Fruit fly (Drosophila melanogaster) whole organism, embryonic: ENCODE measurements around the gene CG6766.

ENCODE experiments used
- CG12659 ChIP-seq: fragments of 200-800 bp; sonication (Bioruptor generic); optimal IDR thresholded peaks from 3 replicates; lab custom pipeline; 2017; ENCODE audit warnings: mild to moderate bottlenecking, missing biosample characterization, missing genetic modification reagents, missing genetic modification characterization
- CG12942 ChIP-seq: fragments of 200-800 bp; sonication (Bioruptor generic); optimal IDR thresholded peaks from 3 replicates; lab custom pipeline; 2016; ENCODE audit warnings: missing biosample characterization, missing genetic modification characterization
- CG15073 ChIP-seq: fragments of 200-800 bp; sonication (Bioruptor generic); optimal IDR thresholded peaks from 2 replicates; lab custom pipeline; 2016; ENCODE audit warnings: missing biosample characterization, missing genetic modification characterization
- CG17361 ChIP-seq: fragments of 200-800 bp; sonication (Bioruptor generic); IDR thresholded peaks from 3 replicates; pipeline ENCODE4 v1.3.6; 2022; ENCODE audit warnings: missing biosample characterization, missing genetic modification characterization
- CG17385 ChIP-seq: fragments of 200-800 bp; sonication (Bioruptor generic); optimal IDR thresholded peaks from 3 replicates; lab custom pipeline; 2018; ENCODE audit warnings: missing biosample characterization, mild to moderate bottlenecking, missing genetic modification characterization
- CG17829 ChIP-seq: fragments of 200-800 bp; optimal IDR thresholded peaks from 2 replicates; lab custom pipeline; 2019; ENCODE audit warnings: missing biosample characterization, mild to moderate bottlenecking, missing genetic modification characterization, moderate library complexity
- CG1792 ChIP-seq: fragments of 200-800 bp; sonication (Bioruptor generic); optimal IDR thresholded peaks from 2 replicates; lab custom pipeline; 2016; ENCODE audit warnings: missing biosample characterization, missing genetic modification characterization
- CG30020 ChIP-seq: fragments of 200-800 bp; optimal IDR thresholded peaks from 2 replicates; lab custom pipeline; 2019; ENCODE audit warnings: missing biosample characterization, mild to moderate bottlenecking, missing genetic modification characterization, moderate library complexity
- CG6791 ChIP-seq: fragments of 200-800 bp; sonication (Bioruptor generic); IDR thresholded peaks from 3 replicates; pipeline ENCODE4 v1.3.6; 2022; ENCODE audit warnings: missing biosample characterization, missing genetic modification characterization; ENCODE audit not compliant: partially characterized antibody
- CG6854 ChIP-seq: fragments of 200-800 bp; sonication (Bioruptor generic); optimal IDR thresholded peaks from 3 replicates; lab custom pipeline; 2017; ENCODE audit warnings: missing biosample characterization, mild to moderate bottlenecking, missing genetic modification characterization
- CG9876 ChIP-seq: fragments of 200-800 bp; sonication (Bioruptor generic); optimal IDR thresholded peaks from 2 replicates; lab custom pipeline; 2016; ENCODE audit warnings: missing biosample characterization, missing genetic modification characterization
- CrebB ChIP-seq: fragments of 200-800 bp; sonication (Bioruptor generic); optimal IDR thresholded peaks from 3 replicates; lab custom pipeline; 2018; ENCODE audit warnings: missing biosample characterization, mild to moderate bottlenecking, missing genetic modification characterization
- Eip74EF ChIP-seq, 2 experiments: fragments of 200-800 bp in 1 of 2; fragments of >200 bp in 1 of 2; sonication (Bioruptor generic) in 1 of 2; optimal IDR thresholded peaks; 2 replicates each; lab custom pipeline; 2017 to 2019; ENCODE audit warnings: missing biosample characterization in 2 of 2, missing genetic modification characterization in 2 of 2, mild to moderate bottlenecking in 1 of 2, moderate library complexity in 1 of 2
- Fer3 ChIP-seq: fragments of 200-800 bp; sonication (Bioruptor generic); optimal IDR thresholded peaks from 2 replicates; lab custom pipeline; 2018; ENCODE audit warnings: missing biosample characterization, mild to moderate bottlenecking, missing genetic modification characterization, moderate library complexity
- HLH54F ChIP-seq: fragments of 200-800 bp; sonication (Bioruptor generic); optimal IDR thresholded peaks from 3 replicates; lab custom pipeline; 2016; ENCODE audit warnings: missing biosample characterization, missing genetic modification characterization
- HmgD ChIP-seq: fragments of 200-800 bp; sonication (Bioruptor generic); optimal IDR thresholded peaks from 3 replicates; lab custom pipeline; 2016; ENCODE audit warnings: missing biosample characterization, missing genetic modification characterization
- MESR4 ChIP-seq: fragments of 200-800 bp; sonication (Bioruptor generic); optimal IDR thresholded peaks from 2 replicates; lab custom pipeline; 2018; ENCODE audit warnings: missing biosample characterization, mild to moderate bottlenecking, missing genetic modification characterization, moderate library complexity
- NC2β ChIP-seq: fragments of 200-800 bp; sonication (Bioruptor generic); optimal IDR thresholded peaks from 2 replicates; lab custom pipeline; 2016; ENCODE audit warnings: missing biosample characterization, missing genetic modification characterization
- Nf-YC ChIP-seq: fragments of 200-800 bp; optimal IDR thresholded peaks from 3 replicates; lab custom pipeline; 2019; ENCODE audit warnings: missing biosample characterization, mild to moderate bottlenecking, missing genetic modification characterization, moderate library complexity
- Rfx ChIP-seq: fragments of 200-800 bp; sonication (Bioruptor generic); IDR thresholded peaks from 2 replicates; pipeline ENCODE4 v1.3.6; 2022; ENCODE audit warnings: missing biosample characterization, missing genetic modification characterization
- Scr ChIP-seq: fragments of 200-800 bp; sonication (Bioruptor generic); IDR thresholded peaks from 2 replicates; pipeline ENCODE4 v1.3.6; 2022; ENCODE audit warnings: missing biosample characterization, missing genetic modification characterization; ENCODE audit not compliant: partially characterized antibody
- Ssrp ChIP-seq: fragments of 200-800 bp; sonication (Bioruptor generic); optimal IDR thresholded peaks from 2 replicates; lab custom pipeline; 2018; ENCODE audit warnings: missing biosample characterization, mild to moderate bottlenecking, missing genetic modification characterization, moderate library complexity
- Trl ChIP-seq, 3 experiments: fragments of >200 bp in 2 of 3; fragments of 200-800 bp in 1 of 3; sonication (Bioruptor generic) in 1 of 3; optimal IDR thresholded peaks; 2 replicates in 1 of 3; 3 replicates in 2 of 3; lab custom pipeline; 2016 to 2017; ENCODE audit warnings: missing biosample characterization in 1 of 3, missing genetic modification characterization in 1 of 3
- bab2 ChIP-seq: fragments of 200-800 bp; sonication (Bioruptor generic); optimal IDR thresholded peaks from 2 replicates; lab custom pipeline; 2016; ENCODE audit warnings: missing biosample characterization, missing genetic modification characterization
- br ChIP-seq: fragments of >200 bp; optimal IDR thresholded peaks from 2 replicates; lab custom pipeline; 2017
- cad ChIP-seq: fragments of >200 bp; optimal IDR thresholded peaks from 2 replicates; lab custom pipeline; 2017; ENCODE audit warnings: missing biosample characterization, missing genetic modification characterization
- crc ChIP-seq: fragments of 200-800 bp; sonication (Bioruptor generic); optimal IDR thresholded peaks from 2 replicates; lab custom pipeline; 2016; ENCODE audit warnings: missing biosample characterization, missing genetic modification characterization
- croc ChIP-seq: fragments of 200-800 bp; sonication (Bioruptor generic); conservative IDR thresholded peaks from 3 replicates; pipeline ENCODE4 v1.3.6; 2022; ENCODE audit warnings: missing biosample characterization, missing genetic modification characterization
- da ChIP-seq: fragments of 200-800 bp; sonication (Bioruptor generic); optimal IDR thresholded peaks from 2 replicates; lab custom pipeline; 2016; ENCODE audit warnings: missing biosample characterization, missing genetic modification characterization
- dati ChIP-seq: fragments of 200-800 bp; sonication (Bioruptor generic); IDR thresholded peaks from 2 replicates; pipeline ENCODE4 v1.3.6; 2022; ENCODE audit warnings: missing biosample characterization, missing genetic modification characterization
- disco-r ChIP-seq: fragments of 200-800 bp; sonication (Bioruptor generic); optimal IDR thresholded peaks from 2 replicates; lab custom pipeline; 2016; ENCODE audit warnings: missing biosample characterization, missing genetic modification characterization
- dm ChIP-seq: fragments of 200-800 bp; sonication (Bioruptor generic); optimal IDR thresholded peaks from 3 replicates; lab custom pipeline; 2016; ENCODE audit warnings: missing biosample characterization, missing genetic modification characterization
- fru ChIP-seq: fragments of >200 bp; optimal IDR thresholded peaks from 2 replicates; lab custom pipeline; 2017
- gcm2 ChIP-seq: fragments of 200-800 bp; sonication (Bioruptor generic); optimal IDR thresholded peaks from 2 replicates; lab custom pipeline; 2016; ENCODE audit warnings: missing biosample characterization, missing genetic modification characterization
- grn ChIP-seq: fragments of 200-800 bp; sonication (Bioruptor generic); optimal IDR thresholded peaks from 3 replicates; lab custom pipeline; 2017; ENCODE audit warnings: missing biosample characterization, missing genetic modification characterization
- gro ChIP-seq: fragments of 200-800 bp; sonication (Bioruptor generic); optimal IDR thresholded peaks from 2 replicates; lab custom pipeline; 2016; ENCODE audit warnings: missing biosample characterization, missing genetic modification characterization
- ham ChIP-seq: fragments of 200-800 bp; sonication (Bioruptor generic); IDR thresholded peaks from 2 replicates; pipeline ENCODE4 v1.3.6; 2022; ENCODE audit warnings: missing biosample characterization, missing genetic modification characterization
- hkb ChIP-seq, 2 experiments: fragments of 200-800 bp in 1 of 2; fragments of >200 bp in 1 of 2; sonication (Bioruptor generic) in 1 of 2; IDR thresholded peaks in 1 of 2; optimal IDR thresholded peaks in 1 of 2; 2 replicates each; pipeline versions ENCODE4 v1.3.6 to Lab custom; 2017 to 2022; ENCODE audit warnings: missing biosample characterization in 1 of 2, missing genetic modification characterization in 1 of 2
- jing ChIP-seq: fragments of 200-800 bp; sonication (Bioruptor generic); optimal IDR thresholded peaks from 2 replicates; lab custom pipeline; 2018; ENCODE audit warnings: missing biosample characterization, mild to moderate bottlenecking, missing genetic modification characterization
- nom ChIP-seq: fragments of 200-800 bp; sonication (Bioruptor generic); optimal IDR thresholded peaks from 2 replicates; lab custom pipeline; 2017; ENCODE audit warnings: missing biosample characterization, missing genetic modification characterization, mild to moderate bottlenecking, moderate library complexity, missing genetic modification reagents
- oc ChIP-seq: fragments of 200-800 bp; sonication (Bioruptor generic); optimal IDR thresholded peaks from 2 replicates; lab custom pipeline; 2018; ENCODE audit warnings: missing biosample characterization, mild to moderate bottlenecking, missing genetic modification characterization, moderate library complexity
- pnt ChIP-seq: fragments of 200-800 bp; sonication (Bioruptor generic); optimal IDR thresholded peaks from 3 replicates; lab custom pipeline; 2016; ENCODE audit warnings: missing biosample characterization, missing genetic modification characterization
- pzg ChIP-seq: fragments of 200-800 bp; sonication (Bioruptor generic); optimal IDR thresholded peaks from 3 replicates; lab custom pipeline; 2018; ENCODE audit warnings: missing biosample characterization, mild to moderate bottlenecking, missing genetic modification characterization, moderate library complexity
- ranshi ChIP-seq: fragments of 200-800 bp; sonication (Bioruptor generic); IDR thresholded peaks from 2 replicates; pipeline ENCODE4 v1.3.6; 2022; ENCODE audit warnings: missing biosample characterization, missing genetic modification characterization
- so ChIP-seq: fragments of 200-800 bp; sonication (Bioruptor generic); IDR thresholded peaks from 3 replicates; pipeline ENCODE4 v1.3.6; 2022; ENCODE audit warnings: missing biosample characterization, missing genetic modification characterization
- stc ChIP-seq: fragments of 200-800 bp; sonication (Bioruptor generic); IDR thresholded peaks from 2 replicates; pipeline ENCODE4 v1.3.6; 2022; ENCODE audit warnings: missing biosample characterization, missing genetic modification characterization
- stwl ChIP-seq: fragments of 200-800 bp; sonication (Bioruptor generic); optimal IDR thresholded peaks from 3 replicates; lab custom pipeline; 2018; ENCODE audit warnings: missing biosample characterization, mild to moderate bottlenecking, missing genetic modification characterization, moderate library complexity
- usp ChIP-seq: fragments of >200 bp; optimal IDR thresholded peaks from 2 replicates; lab custom pipeline; 2017; ENCODE audit warnings: missing biosample characterization, missing genetic modification characterization
- vnd ChIP-seq: fragments of 200-800 bp; sonication (Bioruptor generic); IDR thresholded peaks from 3 replicates; pipeline ENCODE4 v1.3.6; 2022; ENCODE audit warnings: missing biosample characterization, missing genetic modification characterization; ENCODE audit not compliant: partially characterized antibody
- z ChIP-seq: fragments of 200-800 bp; sonication (Bioruptor generic); IDR thresholded peaks from 3 replicates; pipeline ENCODE4 v1.3.6; 2022; ENCODE audit warnings: missing biosample characterization, missing genetic modification characterization

CG6766 gene

dm6 chr2L:12055837-12056388, 15.4 kb upstream of the CG6766 start, which contains the start of the genes JhI-21, RpL7-like and CG34164 (continued):
- TF ChIP-seq Fer3 (tag; lab: Kevin White, UChicago) (no peak), pnt (GFP tag; lab: Kevin White, UChicago) (no peak), Rfx (no peak), cad (GFP tag; lab: Kevin White, UChicago) (no peak), so (no peak), br (lab: Kevin White, UChicago) (no peak), Ssrp (no peak), CG1792 (GFP tag; lab: Kevin White, UChicago) (no peak), NC2β (GFP tag; lab: Kevin White, UChicago) (no peak), grn (GFP tag; lab: Kevin White, UChicago) (no peak), CG15073 (peak; percentile 12), CrebB (no peak), CG17385 (peak; percentile 50), oc (tag; lab: Kevin White, UChicago) (no peak), ranshi (no peak), gcm2 (GFP tag; lab: Kevin White, UChicago) (no peak), dati (GFP tag; lab: Robert Waterston, UW) (no peak), crc (no peak), ham (GFP tag; lab: Robert Waterston, UW) (no peak), Scr (GFP tag; lab: Robert Waterston, UW) (peak; percentile 66), CG6854 (GFP tag; lab: Kevin White, UChicago) (peak; percentile 30), CG9876 (GFP tag; lab: Kevin White, UChicago) (no peak), CG6791 (GFP tag; lab: Robert Waterston, UW) (peak; percentile 61), z (GFP tag; lab: Robert Waterston, UW) (peak; percentile 73; the same call in 2 of the 3 replicates), gro (GFP tag; lab: Kevin White, UChicago) (peak; percentile 44), Eip74EF (GFP tag; optimal IDR thresholded peaks at IDR 0.05; lab: Kevin White, UChicago) (peak in 1 of 2 experiments; percentile 35), stc (GFP tag; lab: Robert Waterston, UW) (no peak), vnd (GFP tag; lab: Robert Waterston, UW) (0 out of 3 replicates have a peak, but pooled peaks have one; percentile 20), CG17361 (GFP tag; lab: Robert Waterston, UW) (peak; percentile 31; the same call in 1 of the 3 replicates), Trl (optimal IDR thresholded peaks at IDR 0.05; lab: Kevin White, UChicago) (peak; percentile 96 to 99), Trl (GFP tag; optimal IDR thresholded peaks at IDR 0.05; lab: Kevin White, UChicago) (peak; percentile 62), jing (GFP tag; lab: Kevin White, UChicago) (no peak), croc (GFP tag; lab: Robert Waterston, UW) (no peak), dm (GFP tag; lab: Kevin White, UChicago) (peak; percentile 88), fru (lab: Kevin White, UChicago) (no peak), da (GFP tag; lab: Kevin White, UChicago) (no peak), Nf-YC (tag; lab: Kevin White, UChicago) (peak; percentile 11), nom (GFP tag; lab: Kevin White, UChicago) (peak; percentile 45), hkb (optimal IDR thresholded peaks at IDR 0.05; lab: Kevin White, UChicago) (no peak), hkb (GFP tag; IDR thresholded peaks at IDR 0.05; lab: Robert Waterston, UW) (peak; percentile 31; the same call in 1 of the 2 replicates), CG30020 (tag; lab: Kevin White, UChicago) (peak; percentile 2), HLH54F (GFP tag; lab: Kevin White, UChicago) (no peak), disco-r (GFP tag; lab: Kevin White, UChicago) (no peak), usp (no peak), CG17829 (peak; percentile 8), CG12942 (GFP tag; lab: Kevin White, UChicago) (no peak), CG12659 (GFP tag; lab: Kevin White, UChicago) (peak; percentile 2), HmgD (GFP tag; lab: Kevin White, UChicago) (no peak), bab2 (GFP tag; lab: Kevin White, UChicago) (no peak), stwl (peak; percentile 32), pzg (GFP tag; lab: Kevin White, UChicago) (peak; percentile 86), MESR4 (GFP tag; lab: Kevin White, UChicago) (no peak)
